Fruit fly (Drosophila melanogaster) whole organism, embryonic: ENCODE data around the gene VhaPPA1-2.
A peak's percentile ranks its signal among the peaks of the same experiment; 100 is the strongest.

Source experiments
- CG12391 ChIP-seq: fragments of 200-800 bp; sonication (Bioruptor generic); optimal IDR thresholded peaks from 3 replicates; lab custom pipeline; 2018; ENCODE audit warnings: missing biosample characterization, mild to moderate bottlenecking, missing genetic modification characterization, moderate library complexity
- CG3281 ChIP-seq: fragments of 200-800 bp; sonication (Bioruptor generic); optimal IDR thresholded peaks from 3 replicates; lab custom pipeline; 2017; ENCODE audit warnings: missing biosample characterization, mild to moderate bottlenecking, missing genetic modification characterization
- CG6654 ChIP-seq: fragments of 200-800 bp; sonication (Bioruptor generic); optimal IDR thresholded peaks from 2 replicates; lab custom pipeline; 2017; ENCODE audit warnings: missing biosample characterization, mild to moderate bottlenecking, missing genetic modification characterization
- CG6689 ChIP-seq: fragments of 200-800 bp; sonication (Bioruptor generic); IDR thresholded peaks from 2 replicates; pipeline ENCODE4 v1.3.6; 2022; ENCODE audit warnings: missing biosample characterization, missing genetic modification characterization
- CG7963 ChIP-seq: fragments of 200-800 bp; sonication (Bioruptor generic); IDR thresholded peaks from 3 replicates; pipeline ENCODE4 v1.3.6; 2022; ENCODE audit warnings: missing biosample characterization, missing genetic modification characterization; ENCODE audit not compliant: partially characterized antibody
- Fer1 ChIP-seq: fragments of 200-800 bp; sonication (Bioruptor generic); optimal IDR thresholded peaks from 2 replicates; lab custom pipeline; 2017; ENCODE audit warnings: missing biosample characterization, mild to moderate bottlenecking, missing genetic modification characterization
- MTF-1 ChIP-seq: fragments of 200-800 bp; sonication (Bioruptor generic); optimal IDR thresholded peaks from 2 replicates; lab custom pipeline; 2018; ENCODE audit warnings: missing biosample characterization, mild to moderate bottlenecking, missing genetic modification characterization, borderline replicate concordance
- abd-A ChIP-seq: fragments of 200-800 bp; sonication (Bioruptor generic); optimal IDR thresholded peaks from 3 replicates; lab custom pipeline; 2019; ENCODE audit warnings: missing biosample characterization, mild to moderate bottlenecking, missing genetic modification characterization, moderate library complexity
- nerfin-2 ChIP-seq: fragments of 200-800 bp; sonication (Bioruptor generic); IDR thresholded peaks from 2 replicates; pipeline ENCODE4 v1.3.6; 2022; ENCODE audit warnings: missing biosample characterization, missing genetic modification characterization; ENCODE audit not compliant: partially characterized antibody
- pfk ChIP-seq: fragments of 200-800 bp; sonication (Bioruptor generic); optimal IDR thresholded peaks from 2 replicates; lab custom pipeline; 2018; ENCODE audit warnings: missing biosample characterization, mild to moderate bottlenecking, missing genetic modification characterization, moderate library complexity
- trem ChIP-seq: fragments of 200-800 bp; optimal IDR thresholded peaks from 3 replicates; lab custom pipeline; 2019; ENCODE audit warnings: missing biosample characterization, mild to moderate bottlenecking, missing genetic modification characterization, moderate library complexity
- wor ChIP-seq: fragments of 200-800 bp; sonication (Bioruptor generic); IDR thresholded peaks from 2 replicates; pipeline ENCODE4 v1.3.6; 2022; ENCODE audit warnings: missing biosample characterization, missing genetic modification characterization
- zfh2 ChIP-seq: fragments of 200-800 bp; sonication (Bioruptor generic); optimal IDR thresholded peaks from 2 replicates; lab custom pipeline; 2016; ENCODE audit warnings: missing biosample characterization, missing genetic modification characterization

DNA sequence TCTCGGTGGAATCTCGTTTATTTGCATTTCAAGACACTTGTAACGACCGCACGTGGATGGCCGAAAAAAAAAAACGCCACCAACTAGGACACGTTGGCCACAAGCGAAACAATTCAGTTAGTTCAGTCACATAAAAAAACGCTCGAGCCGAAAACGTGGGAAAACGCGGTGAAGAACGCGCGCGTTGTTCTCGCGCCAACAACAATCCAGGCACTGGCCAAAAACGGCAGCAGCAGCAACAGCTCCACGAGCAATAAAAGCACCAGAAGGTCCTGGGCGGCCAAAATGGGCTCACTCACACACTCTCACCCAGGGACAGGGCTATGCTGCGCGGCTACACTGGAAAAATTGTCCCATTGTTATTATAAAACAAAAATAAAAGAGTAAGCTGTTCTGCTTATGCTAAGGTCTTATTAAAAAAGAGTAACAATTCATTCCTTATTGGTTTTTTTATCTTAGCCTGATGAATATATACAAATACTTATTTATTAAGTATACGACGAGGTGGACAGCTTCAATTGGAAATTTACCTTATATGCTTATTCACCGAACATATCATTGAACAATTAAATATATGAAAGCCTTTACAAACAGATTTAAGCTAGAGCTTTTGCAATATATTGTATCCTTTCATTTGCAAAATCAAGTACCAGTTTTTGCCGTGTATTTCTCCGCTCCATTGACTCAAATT, 24.7 kb downstream of the VhaPPA1-2 start, which contains the start of gene btsz:
- TF ChIP-seq wor (GFP tag; lab: Robert Waterston, UW) (no peak), abd-A (peak; percentile 32), CG3281 (GFP tag; lab: Kevin White, UChicago) (peak; percentile 68), Fer1 (peak; percentile 68), zfh2 (GFP tag; lab: Kevin White, UChicago) (peak; percentile 5), CG6654 (GFP tag; lab: Kevin White, UChicago) (no peak), CG12391 (tag; lab: Kevin White, UChicago) (peak; percentile 40), MTF-1 (GFP tag; lab: Kevin White, UChicago) (no peak), trem (no peak), pfk (GFP tag; lab: Kevin White, UChicago) (no peak), nerfin-2 (GFP tag; lab: Robert Waterston, UW) (no peak), CG6689 (0 out of 2 replicates have a peak, but pooled peaks have one; percentile 31), CG7963 (GFP tag; lab: Robert Waterston, UW) (no peak)
